Fruit fly (Drosophila melanogaster) S2 (cell line): ENCODE results near the gene CG5104.

Source experiments
- CG8478 ChIP-seq: fragments of >200 bp; optimal IDR thresholded peaks from 2 replicates; lab custom pipeline; 2018
- CTCF ChIP-seq, 2 experiments: fragments of >200 bp; optimal IDR thresholded peaks; 2 replicates each; lab custom pipeline; 2018

DNA sequence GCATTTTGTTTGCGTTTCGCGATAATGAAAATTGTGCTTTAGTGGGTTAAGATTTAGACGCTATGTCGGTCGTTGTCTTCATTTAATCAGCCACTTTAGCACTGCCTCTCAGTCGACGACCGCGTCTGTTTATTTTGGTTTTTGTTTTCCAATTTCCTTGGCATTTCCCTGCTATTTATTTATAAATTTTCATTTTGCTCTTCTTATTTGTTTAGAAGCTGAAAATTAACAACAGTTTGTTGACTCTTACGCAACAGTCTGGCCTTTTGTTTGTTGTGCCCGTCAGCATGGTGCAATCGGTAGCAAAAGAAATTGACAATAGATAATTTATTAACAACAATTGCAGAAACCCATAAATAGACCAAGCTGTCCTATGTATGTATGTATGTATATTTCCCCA lies 13.3 kb upstream of the CG5104 start:
- TF ChIP-seq CTCF (optimal IDR thresholded peaks at IDR 0.05; lab: Kevin White, UChicago) (no peak), CG8478 (lab: Kevin White, UChicago) (no peak)
